Worm (Caenorhabditis elegans) whole organism, midembryonic: ENCODE measurements around the gene C17F4.3.

Source experiments
- T22C8.4 ChIP-seq: fragments of 200-800 bp; sonication (Bioruptor generic); IDR thresholded peaks from 2 replicates; pipeline ENCODE4 v1.3.6; 2022; ENCODE audit warnings: missing genetic modification characterization, missing compliant biosample characterization
- flt-1 ChIP-seq: fragments of 200-800 bp; sonication (Bioruptor generic); IDR thresholded peaks from 2 replicates; pipeline ENCODE4 v1.3.6; 2022; ENCODE audit warnings: missing genetic modification characterization, missing compliant biosample characterization
- klf-2 ChIP-seq: fragments of 200-800 bp; sonication (Bioruptor generic); conservative IDR thresholded peaks from 2 replicates; pipeline ENCODE4 v1.3.6; 2022; ENCODE audit warnings: missing genetic modification reagents, missing genetic modification characterization, missing compliant biosample characterization
- tab-1 ChIP-seq: fragments of 200-800 bp; sonication (Bioruptor generic); IDR thresholded peaks from 2 replicates; pipeline ENCODE4 v1.3.6; 2022; ENCODE audit warnings: missing genetic modification characterization, missing compliant biosample characterization

DNA sequence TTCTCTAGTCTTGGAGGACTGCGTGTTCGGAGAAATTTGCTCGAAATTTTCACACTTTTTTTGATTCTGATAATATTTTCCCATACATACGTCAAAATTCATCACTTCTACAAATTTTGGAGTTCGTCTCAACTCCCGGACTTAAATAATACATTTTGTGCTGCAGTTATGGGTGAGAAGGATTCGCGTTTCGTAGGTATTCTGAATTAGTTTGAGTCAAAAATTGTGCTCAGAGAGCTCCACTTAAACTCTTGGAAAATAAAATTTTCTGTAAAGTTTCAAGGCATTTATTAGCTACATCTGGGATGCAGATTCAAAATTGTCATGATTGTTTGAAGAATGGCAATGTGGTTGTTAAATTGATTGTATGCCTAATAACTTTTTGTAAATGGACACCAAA, 26.4 kb upstream of the C17F4.3 start, which contains the start of gene ZC239.4:
- TF ChIP-seq flt-1 (no peak), T22C8.4 (GFP tag; lab: Robert Waterston, UW) (no peak), klf-2 (no peak), tab-1 (no peak)
